Fruit fly (Drosophila melanogaster): ENCODE data around the gene CG10898.

DNA sequence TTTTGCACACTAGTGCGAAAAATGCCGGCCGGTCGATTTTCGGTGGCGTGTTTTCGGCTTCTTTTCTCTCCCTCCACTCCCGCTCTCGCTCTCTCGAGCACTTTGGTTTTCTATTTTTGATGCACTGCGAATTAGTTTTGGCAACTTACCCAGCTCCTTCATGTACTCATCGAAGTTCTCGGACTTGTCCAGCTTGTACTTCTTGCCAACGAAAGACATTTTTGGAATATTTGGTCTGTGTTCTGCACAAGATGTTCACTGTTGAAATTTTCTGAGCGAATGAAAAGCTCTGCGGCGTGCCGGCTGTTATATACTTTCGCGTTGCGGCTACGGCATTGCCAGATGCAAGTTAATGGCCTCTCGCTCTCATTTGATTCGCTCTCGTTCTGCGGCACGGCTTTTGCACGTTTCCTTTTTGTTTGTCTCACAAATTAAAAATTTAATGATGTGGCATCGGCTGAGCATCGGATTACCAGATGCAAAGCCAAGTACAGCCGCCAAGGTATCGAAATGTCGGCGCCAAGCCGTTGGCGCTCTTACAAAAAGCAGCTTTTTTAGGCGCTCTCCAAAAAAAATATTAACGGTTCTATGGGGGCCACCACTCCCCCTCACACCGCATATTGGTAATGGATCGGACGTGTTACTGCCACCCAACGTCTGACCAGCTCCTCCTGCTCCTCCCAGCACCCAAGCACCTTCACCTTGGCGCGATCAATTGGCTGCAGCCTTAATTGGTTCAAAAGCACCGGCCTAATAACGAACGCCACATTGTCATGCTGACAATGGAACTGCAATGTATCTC, 9.4 kb downstream of the CG10898 start, which contains the start of the genes fabp and sea:
- TF ChIP-seq wek (GFP tag; optimal IDR thresholded peaks at IDR 0.05): no peak
- TF ChIP-seq z (GFP tag; IDR thresholded peaks at IDR 0.05): no peak
- TF ChIP-seq Aef1 (GFP tag; IDR thresholded peaks at IDR 0.05): no peak
- TF ChIP-seq Ets97D (GFP tag; optimal IDR thresholded peaks at IDR 0.05): no peak
- no peak for TF ChIP-seq CG9876 (GFP tag; optimal IDR thresholded peaks at IDR 0.05)

Measured in whole organism, embryonic.